Worm (Caenorhabditis elegans): ENCODE data around the gene ketn-1.

Gene ketn-1

DNA sequence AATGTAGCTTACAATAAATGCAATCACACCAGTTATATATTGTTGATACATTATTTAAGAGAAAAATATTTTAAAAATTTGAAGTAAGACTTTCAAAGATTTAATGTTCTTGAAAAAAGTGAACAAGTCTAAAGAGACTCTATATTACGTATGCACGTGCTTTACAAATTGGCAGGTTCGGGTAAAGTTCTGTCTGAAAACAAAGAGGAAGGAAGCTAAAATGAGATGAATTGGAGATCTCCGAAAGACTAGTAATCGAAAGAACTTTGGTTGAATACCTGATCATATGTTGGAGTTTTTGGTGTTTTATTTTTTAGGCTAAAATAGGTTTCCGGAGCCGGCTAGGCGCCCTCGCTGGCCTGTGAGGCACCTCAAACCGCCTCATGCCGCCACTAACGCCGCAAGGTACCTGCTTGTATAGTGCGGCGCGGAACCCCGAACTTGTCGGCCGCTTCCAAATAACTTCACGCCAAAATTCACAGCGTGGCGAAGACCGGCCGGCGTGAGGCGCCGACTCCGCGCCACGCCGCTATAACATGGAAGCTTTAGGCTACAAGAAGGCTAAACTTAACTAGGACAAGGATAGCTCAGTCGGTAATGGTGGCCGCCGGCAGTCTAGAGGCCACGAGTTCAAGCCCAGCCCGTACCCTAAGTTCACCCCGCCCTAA is 50.3 kb downstream of the ketn-1 start, which contains the start of gene srx-28:
Gene srx-28 (minus strand): TSS at position 51 of the 668 bp plus-strand sequence.
- no peak for TF ChIP-seq che-1 (tag; optimal IDR thresholded peaks at IDR 0.05)
- TF ChIP-seq tbx-2 (tag; optimal IDR thresholded peaks at IDR 0.05) = no peak
- TF ChIP-seq ceh-31 (tag; optimal IDR thresholded peaks at IDR 0.05) = no peak
- no peak for TF ChIP-seq ceh-24 (tag; optimal IDR thresholded peaks at IDR 0.05)
- TF ChIP-seq ets-4 (tag; optimal IDR thresholded peaks at IDR 0.05) = no peak
- no peak for TF ChIP-seq ref-2 (tag; optimal IDR thresholded peaks at IDR 0.05)

DNA sequence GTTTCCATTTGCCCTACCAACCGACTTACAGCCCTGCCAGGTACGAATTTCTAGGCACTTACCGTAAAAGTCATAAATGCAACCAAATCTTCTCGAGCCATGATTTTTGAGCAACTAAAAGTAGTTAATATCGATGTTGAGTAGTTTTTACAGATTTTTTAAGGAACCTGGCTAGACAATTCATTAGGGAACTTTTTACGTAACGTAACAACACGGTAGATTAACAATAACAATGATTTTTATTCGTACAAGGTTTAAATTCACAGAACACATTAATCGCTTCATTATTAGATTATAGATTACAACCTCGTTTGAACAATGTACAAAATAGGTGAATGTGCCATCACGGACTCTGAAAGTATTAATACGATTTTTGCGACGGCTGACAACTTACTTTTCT is 54.7 kb downstream of the ketn-1 start, which contains the start of gene srx-26:
Gene srx-26 (minus strand): TSS at position 101 of the 400 bp plus-strand sequence.
- TF ChIP-seq madf-2 (tag; optimal IDR thresholded peaks at IDR 0.05) (no peak), hlh-13 (GFP tag; optimal IDR thresholded peaks at IDR 0.05) (no peak), fkh-10 (GFP tag; optimal IDR thresholded peaks at IDR 0.05) (no peak), mec-3 (tag; optimal IDR thresholded peaks at IDR 0.05; ENCODE audit: borderline replicate concordance) (no peak)

DNA sequence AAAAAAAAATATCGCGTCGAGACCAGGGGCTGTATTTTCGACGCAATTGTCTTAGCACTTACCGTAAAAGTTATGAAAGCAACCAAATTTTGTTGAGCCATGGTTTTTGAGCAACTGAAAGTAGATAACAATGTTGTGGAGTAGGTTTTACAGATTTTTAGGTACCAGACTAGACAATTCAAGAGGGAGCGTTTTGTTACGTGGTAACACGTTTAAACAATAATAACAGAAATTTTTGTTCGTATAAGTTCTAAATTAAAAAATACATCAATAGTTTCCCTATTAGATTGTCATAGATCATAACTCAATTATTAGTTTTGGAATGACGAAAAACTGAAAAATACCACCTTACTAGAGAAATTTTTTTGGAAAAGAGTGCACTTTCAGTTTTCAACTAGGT is 57.7 kb downstream of the ketn-1 start, which contains the start of gene srx-24:
Gene srx-24 (minus strand): TSS at position 101 of the 400 bp plus-strand sequence.
- TF ChIP-seq syd-9 (tag; optimal IDR thresholded peaks at IDR 0.05) (no peak), Y22D7AL.16 (tag; optimal IDR thresholded peaks at IDR 0.05) (no peak), pag-3 (tag; optimal IDR thresholded peaks at IDR 0.05; ENCODE audit: borderline replicate concordance) (no peak), T23F11.4 (GFP tag; optimal IDR thresholded peaks at IDR 0.05) (no peak), unc-42 (tag; optimal IDR thresholded peaks at IDR 0.05) (no peak), ttx-3 (tag; optimal IDR thresholded peaks at IDR 0.05) (no peak), hlh-13 (GFP tag; optimal IDR thresholded peaks at IDR 0.05) (no peak), fkh-6 (tag; optimal IDR thresholded peaks at IDR 0.05) (no peak), sdc-2 (tag; optimal IDR thresholded peaks at IDR 0.05) (no peak), madf-2 (tag; optimal IDR thresholded peaks at IDR 0.05) (no peak), pros-1 (tag; optimal IDR thresholded peaks at IDR 0.05) (no peak), tbx-7 (tag; optimal IDR thresholded peaks at IDR 0.05) (no peak), che-1 (tag; optimal IDR thresholded peaks at IDR 0.05) (no peak), dve-1 (tag; optimal IDR thresholded peaks at IDR 0.05) (no peak), pha-4 (tag; optimal IDR thresholded peaks at IDR 0.05) (no peak)

DNA sequence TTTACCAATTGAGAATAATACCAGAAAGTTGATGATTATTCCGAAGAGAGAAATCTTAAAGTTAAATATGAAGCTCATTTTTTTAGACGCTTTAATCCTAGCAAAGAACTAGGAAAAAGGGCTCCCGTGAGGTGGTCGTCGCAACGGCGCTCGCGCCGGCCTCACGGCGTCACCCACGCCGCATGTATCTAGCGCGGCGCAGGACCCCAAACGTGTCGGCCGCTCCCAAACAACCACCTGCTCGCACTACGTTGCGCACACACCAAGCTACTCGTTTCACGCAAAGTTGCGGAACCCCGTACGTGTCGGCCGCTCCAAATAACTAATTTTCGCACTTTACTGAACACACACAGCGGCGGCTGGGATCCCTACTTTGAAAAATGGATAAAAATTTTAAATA is 61.3 kb downstream of the ketn-1 start:
- no peak for TF ChIP-seq ref-2 (tag; optimal IDR thresholded peaks at IDR 0.05)
- TF ChIP-seq unc-42 (tag; optimal IDR thresholded peaks at IDR 0.05) = no peak
- no peak for TF ChIP-seq sdc-2 (tag; optimal IDR thresholded peaks at IDR 0.05)
- no peak for TF ChIP-seq C08G9.2 (tag; optimal IDR thresholded peaks at IDR 0.05)
- no peak for TF ChIP-seq npax-4 (tag; optimal IDR thresholded peaks at IDR 0.05)
- no peak for TF ChIP-seq mec-3 (tag; optimal IDR thresholded peaks at IDR 0.05; ENCODE audit: borderline replicate concordance)
- no peak for TF ChIP-seq che-1 (tag; optimal IDR thresholded peaks at IDR 0.05)

DNA sequence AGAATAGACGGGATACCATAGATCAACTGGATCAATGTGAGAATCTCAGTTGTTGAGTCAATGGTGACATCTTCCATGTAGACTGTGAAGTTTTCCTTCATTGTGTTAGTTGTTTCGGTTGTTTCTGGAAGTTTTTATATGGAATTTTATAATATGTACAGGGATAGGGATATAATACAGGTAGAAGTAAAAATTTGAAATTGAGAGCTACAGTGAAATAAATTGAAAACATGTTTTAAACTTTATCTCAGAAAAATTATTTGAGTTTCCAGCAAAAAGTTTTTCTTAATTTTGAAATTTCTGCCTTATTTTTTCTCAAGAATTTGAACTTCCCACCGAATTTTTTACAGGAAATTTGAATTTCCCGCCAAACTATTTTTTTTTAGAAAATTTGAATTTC is 65.4 kb downstream of the ketn-1 start, which contains the start of gene srg-62:
Gene srg-62 (minus strand): TSS at position 101 of the 400 bp plus-strand sequence.
- no peak for TF ChIP-seq ceh-31 (tag; optimal IDR thresholded peaks at IDR 0.05)

DNA sequence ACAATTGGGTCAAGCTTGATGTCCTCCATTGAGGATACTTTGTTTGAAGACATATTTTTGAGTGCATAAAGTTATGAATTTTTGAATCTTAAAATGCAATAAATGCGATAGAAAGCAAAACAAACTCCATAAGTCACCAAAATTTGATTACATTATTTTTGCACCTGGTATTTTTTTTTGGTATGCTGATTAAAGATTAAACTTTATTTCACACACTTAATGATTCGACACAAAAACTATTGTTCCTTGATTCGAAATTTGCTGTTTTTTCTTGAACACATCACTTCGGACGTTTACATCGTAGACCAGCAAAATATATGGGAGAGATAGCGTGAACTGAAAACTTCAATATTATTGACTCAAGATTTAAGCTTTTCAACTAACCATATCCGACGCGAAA is 67.4 kb downstream of the ketn-1 start, which contains the start of gene srg-61:
Gene srg-61 (minus strand): TSS at position 101 of the 400 bp plus-strand sequence.
- TF ChIP-seq zip-5 (tag; optimal IDR thresholded peaks at IDR 0.05) (no peak), K02D7.2 (tag; optimal IDR thresholded peaks at IDR 0.05) (no peak), ceh-31 (tag; optimal IDR thresholded peaks at IDR 0.05) (no peak), hlh-13 (GFP tag; optimal IDR thresholded peaks at IDR 0.05) (no peak), pag-3 (tag; optimal IDR thresholded peaks at IDR 0.05; ENCODE audit: borderline replicate concordance) (no peak), nfya-1 (tag; optimal IDR thresholded peaks at IDR 0.05) (no peak)

DNA sequence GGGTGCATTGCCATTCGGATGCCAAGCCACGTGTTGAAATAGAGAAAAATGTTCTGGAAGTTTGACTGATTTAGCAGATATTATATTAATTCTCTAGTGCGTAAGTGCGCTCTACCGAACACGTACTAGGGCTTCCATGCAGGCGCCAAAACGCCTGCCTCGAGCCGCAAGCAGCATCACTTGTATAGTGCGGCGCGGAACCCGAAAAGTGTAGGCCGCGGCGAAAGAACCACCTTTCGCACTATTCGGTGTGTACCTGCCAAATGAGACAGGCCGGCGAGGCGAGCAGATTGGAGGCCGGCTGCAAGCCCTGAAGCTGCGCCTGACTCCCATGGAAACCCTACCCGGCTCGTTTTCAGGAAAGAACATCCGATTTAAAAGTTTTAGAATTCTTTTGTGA is 68.1 kb downstream of the ketn-1 start:
- TF ChIP-seq eyg-1 (tag; optimal IDR thresholded peaks at IDR 0.05) (no peak), pax-1 (tag; optimal IDR thresholded peaks at IDR 0.05) (no peak), ceh-48 (tag; optimal IDR thresholded peaks at IDR 0.05) (no peak), pros-1 (tag; optimal IDR thresholded peaks at IDR 0.05) (no peak)
